Fruit fly (Drosophila melanogaster): ENCODE data around the gene Rpp30.
A peak's percentile ranks its signal among the peaks of the same experiment; 100 is the strongest.

DNA sequence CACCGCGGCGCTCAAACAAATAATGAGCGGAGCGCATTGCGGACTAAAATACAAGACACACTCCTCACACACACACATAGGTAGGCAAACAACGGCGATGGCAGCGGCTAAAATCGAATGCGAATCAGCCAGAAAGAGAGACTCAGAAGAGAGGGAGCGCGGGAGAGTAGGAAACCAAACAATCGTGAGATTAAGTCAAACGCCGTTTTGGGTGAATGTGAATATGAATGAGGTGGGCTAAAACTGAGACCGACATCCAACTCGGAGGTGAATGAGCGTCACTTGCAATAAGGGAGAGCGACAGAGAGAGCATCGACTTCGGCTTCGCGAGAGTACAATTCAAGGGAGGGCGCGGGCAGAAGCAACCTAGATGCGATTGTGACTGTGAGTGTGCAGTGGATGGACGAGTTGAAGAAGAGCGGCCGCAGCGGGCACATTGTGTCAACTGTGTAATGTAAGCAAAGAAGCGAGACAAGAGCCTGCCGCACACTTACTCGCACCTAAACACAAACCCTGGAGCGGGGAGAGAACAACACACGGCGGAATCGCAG, 30.2 kb downstream of the Rpp30 start:
- TF ChIP-seq CG1620 (GFP tag; optimal IDR thresholded peaks at IDR 0.05): no peak
- TF ChIP-seq Mnt (GFP tag; optimal IDR thresholded peaks at IDR 0.05): peak; percentile 37
- peak; percentile 67 for TF ChIP-seq CG12768 (GFP tag; optimal IDR thresholded peaks at IDR 0.05)
- peak; percentile 41 for TF ChIP-seq pad (GFP tag; optimal IDR thresholded peaks at IDR 0.05)
- TF ChIP-seq CG7101 (tag; optimal IDR thresholded peaks at IDR 0.05): peak; percentile 20
- TF ChIP-seq Crg-1 (GFP tag; optimal IDR thresholded peaks at IDR 0.05): peak; percentile 69
- no peak for TF ChIP-seq CG11617 (GFP tag; optimal IDR thresholded peaks at IDR 0.05)
- TF ChIP-seq ovo (GFP tag; optimal IDR thresholded peaks at IDR 0.05): peak; percentile 51
- TF ChIP-seq bab1 (GFP tag; optimal IDR thresholded peaks at IDR 0.05): peak; percentile 36
- TF ChIP-seq CG7045 (GFP tag; optimal IDR thresholded peaks at IDR 0.05): peak; percentile 48
- TF ChIP-seq tj (GFP tag; optimal IDR thresholded peaks at IDR 0.05): peak; percentile 32
- no peak for TF ChIP-seq cnc (optimal IDR thresholded peaks at IDR 0.05)
- peak; percentile 42 for TF ChIP-seq Hr96 (GFP tag; optimal IDR thresholded peaks at IDR 0.05)
- TF ChIP-seq Clk (GFP tag; optimal IDR thresholded peaks at IDR 0.05): no peak
